Fruit fly (Drosophila melanogaster): ENCODE data around the gene Best4.

DNA sequence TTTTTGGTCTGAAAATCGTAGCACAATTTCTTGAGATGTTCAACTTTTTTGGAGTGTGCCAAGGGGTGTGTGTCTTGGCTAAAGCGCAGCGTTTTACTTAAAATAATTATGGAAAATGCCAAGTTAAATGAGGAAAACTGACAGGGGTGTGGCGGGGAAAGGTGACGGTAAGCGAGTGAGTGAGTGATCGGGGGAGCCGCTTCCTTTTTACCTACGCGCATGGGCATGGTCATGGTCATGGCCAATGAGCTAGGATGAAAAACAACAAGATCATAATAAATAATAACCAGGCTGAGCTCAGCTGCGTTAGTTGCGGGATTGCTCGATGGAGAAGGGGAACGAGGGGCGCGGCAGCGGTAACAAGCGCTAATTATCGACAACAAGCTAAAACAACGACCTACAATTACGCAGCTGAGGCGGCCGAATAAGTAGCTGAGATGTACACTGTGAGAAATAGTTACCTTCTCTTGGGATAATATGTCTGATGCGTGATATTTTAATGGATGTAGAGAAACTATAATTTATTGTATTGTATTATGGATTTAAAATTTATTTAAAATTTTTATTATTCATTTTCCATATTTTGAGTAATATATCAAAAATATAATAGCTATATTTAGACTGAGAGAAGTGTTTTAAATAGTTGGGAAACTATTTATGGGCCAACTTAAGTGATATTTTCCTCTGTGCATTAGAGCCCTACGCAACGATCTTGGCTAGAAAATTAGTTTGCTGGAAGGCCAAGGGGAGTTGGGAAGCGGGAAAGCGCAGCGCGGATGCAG lies 34.3 kb upstream of the Best4 start:
- TF ChIP-seq rn (GFP tag; IDR thresholded peaks at IDR 0.05): no peak; the same call in 1 of the 2 replicates
- peak; percentile 23 for TF ChIP-seq CG13204 (GFP tag; optimal IDR thresholded peaks at IDR 0.05)
- TF ChIP-seq CG9948 (tag; optimal IDR thresholded peaks at IDR 0.05): peak; percentile 88
- peak; percentile 19; the same call in 1 of the 2 replicates for TF ChIP-seq CG32121 (GFP tag; IDR thresholded peaks at IDR 0.05)
- no peak for TF ChIP-seq EcR (GFP tag; optimal IDR thresholded peaks at IDR 0.05)
- no peak; the same call in 1 of the 2 replicates for TF ChIP-seq CG12605 (GFP tag; IDR thresholded peaks at IDR 0.05)
- TF ChIP-seq D1 (tag; optimal IDR thresholded peaks at IDR 0.05): peak; percentile 71
- TF ChIP-seq Ets98B (GFP tag; IDR thresholded peaks at IDR 0.05): no peak; the same call in 1 of the 2 replicates
- TF ChIP-seq Snoo (tag; optimal IDR thresholded peaks at IDR 0.05): no peak
- TF ChIP-seq gl (tag; optimal IDR thresholded peaks at IDR 0.05): no peak
